Fruit fly (Drosophila melanogaster) whole organism, embryonic: ENCODE results near the gene Sgsh.
A peak's percentile ranks its signal among the peaks of the same experiment; 100 is the strongest.

ENCODE experiments used
- Atf-2 ChIP-seq: fragments of 200-800 bp; sonication (Bioruptor generic); optimal IDR thresholded peaks from 2 replicates; lab custom pipeline; 2016; ENCODE audit warnings: missing biosample characterization, missing genetic modification characterization
- Atf3 ChIP-seq: fragments of 200-800 bp; sonication (Bioruptor generic); optimal IDR thresholded peaks from 3 replicates; lab custom pipeline; 2016; ENCODE audit warnings: missing biosample characterization, missing genetic modification characterization
- CG11398 ChIP-seq: fragments of 200-800 bp; sonication (Bioruptor generic); optimal IDR thresholded peaks from 2 replicates; lab custom pipeline; 2016; ENCODE audit warnings: missing biosample characterization, missing genetic modification characterization
- CG13287 ChIP-seq: fragments of 200-800 bp; sonication (Bioruptor generic); IDR thresholded peaks from 2 replicates; pipeline ENCODE4 v1.3.6; 2022; ENCODE audit warnings: missing biosample characterization, missing genetic modification characterization; ENCODE audit not compliant: partially characterized antibody
- CG1603 ChIP-seq: fragments of 200-800 bp; sonication (Bioruptor generic); optimal IDR thresholded peaks from 2 replicates; lab custom pipeline; 2019; ENCODE audit warnings: missing biosample characterization, mild to moderate bottlenecking, missing genetic modification characterization, moderate library complexity
- CG17385 ChIP-seq: fragments of 200-800 bp; sonication (Bioruptor generic); optimal IDR thresholded peaks from 3 replicates; lab custom pipeline; 2018; ENCODE audit warnings: missing biosample characterization, mild to moderate bottlenecking, missing genetic modification characterization
- CG32767 ChIP-seq: fragments of 200-800 bp; sonication (Bioruptor generic); IDR thresholded peaks from 2 replicates; pipeline ENCODE4 v1.3.6; 2022; ENCODE audit warnings: missing biosample characterization, missing genetic modification characterization
- CG33557 ChIP-seq: fragments of 200-800 bp; sonication (Bioruptor generic); optimal IDR thresholded peaks from 2 replicates; lab custom pipeline; 2019; ENCODE audit warnings: missing biosample characterization, mild to moderate bottlenecking, missing genetic modification characterization, moderate library complexity
- CG3407 ChIP-seq: fragments of 200-800 bp; sonication (Bioruptor generic); optimal IDR thresholded peaks from 2 replicates; lab custom pipeline; 2018; ENCODE audit warnings: missing biosample characterization, mild to moderate bottlenecking, missing genetic modification characterization
- CG34224 ChIP-seq: fragments of 200-800 bp; sonication (Bioruptor generic); IDR thresholded peaks from 3 replicates; pipeline ENCODE4 v1.3.6; 2022; ENCODE audit warnings: missing biosample characterization, missing genetic modification characterization; ENCODE audit not compliant: partially characterized antibody
- CG34422 ChIP-seq: fragments of 200-800 bp; sonication (Bioruptor generic); IDR thresholded peaks from 3 replicates; pipeline ENCODE4 v1.3.6; 2022; ENCODE audit warnings: missing biosample characterization, missing genetic modification characterization
- CG3847 ChIP-seq: fragments of 200-800 bp; sonication (Bioruptor generic); IDR thresholded peaks from 2 replicates; pipeline ENCODE4 v1.3.6; 2022; ENCODE audit warnings: missing biosample characterization, missing genetic modification characterization
- CG4424 ChIP-seq: fragments of 200-800 bp; sonication (Bioruptor generic); optimal IDR thresholded peaks from 3 replicates; lab custom pipeline; 2016; ENCODE audit warnings: missing biosample characterization, missing genetic modification characterization
- CG4854 ChIP-seq: fragments of 200-800 bp; sonication (Bioruptor generic); optimal IDR thresholded peaks from 2 replicates; lab custom pipeline; 2016; ENCODE audit warnings: missing biosample characterization, missing genetic modification characterization, inconsistent platforms
- CG6175 ChIP-seq: fragments of 200-800 bp; sonication (Bioruptor generic); IDR thresholded peaks from 3 replicates; pipeline ENCODE4 v1.3.6; 2022; ENCODE audit warnings: missing biosample characterization, missing genetic modification characterization
- CG6765 ChIP-seq: fragments of 200-800 bp; sonication (Bioruptor generic); optimal IDR thresholded peaks from 3 replicates; lab custom pipeline; 2017; ENCODE audit warnings: missing biosample characterization, mild to moderate bottlenecking, missing genetic modification characterization
- CG7271 ChIP-seq: fragments of 200-800 bp; sonication (Bioruptor generic); optimal IDR thresholded peaks from 2 replicates; lab custom pipeline; 2018; ENCODE audit warnings: missing biosample characterization, mild to moderate bottlenecking, missing genetic modification characterization, moderate library complexity
- CG7745 ChIP-seq: fragments of 200-800 bp; sonication (Bioruptor generic); optimal IDR thresholded peaks from 2 replicates; lab custom pipeline; 2018; ENCODE audit warnings: missing biosample characterization, mild to moderate bottlenecking, missing genetic modification characterization, moderate library complexity
- CG7928 ChIP-seq: fragments of 200-800 bp; sonication (Bioruptor generic); optimal IDR thresholded peaks from 2 replicates; lab custom pipeline; 2017; ENCODE audit warnings: missing biosample characterization, mild to moderate bottlenecking, missing genetic modification characterization
- CG8359 ChIP-seq: fragments of 200-800 bp; sonication (Bioruptor generic); optimal IDR thresholded peaks from 2 replicates; lab custom pipeline; 2017; ENCODE audit warnings: missing biosample characterization, mild to moderate bottlenecking, missing genetic modification characterization, borderline replicate concordance
- CG9437 ChIP-seq: fragments of 200-800 bp; sonication (Bioruptor generic); optimal IDR thresholded peaks from 2 replicates; lab custom pipeline; 2018; ENCODE audit warnings: missing biosample characterization, mild to moderate bottlenecking, missing genetic modification characterization
- CkIIα-i1 ChIP-seq: fragments of 200-800 bp; sonication (Bioruptor generic); IDR thresholded peaks from 2 replicates; pipeline ENCODE4 v1.3.6; 2022; ENCODE audit warnings: missing biosample characterization, missing genetic modification characterization
- Dad ChIP-seq: fragments of 200-800 bp; sonication (Bioruptor generic); optimal IDR thresholded peaks from 3 replicates; lab custom pipeline; 2016; ENCODE audit warnings: missing biosample characterization, missing genetic modification characterization
- Fer2 ChIP-seq: fragments of 200-800 bp; sonication (Bioruptor generic); optimal IDR thresholded peaks from 2 replicates; lab custom pipeline; 2018; ENCODE audit warnings: missing biosample characterization, mild to moderate bottlenecking, missing genetic modification characterization, moderate library complexity
- Lim3 ChIP-seq: fragments of 200-800 bp; sonication (Bioruptor generic); IDR thresholded peaks from 2 replicates; pipeline ENCODE4 v1.3.6; 2022; ENCODE audit warnings: missing biosample characterization, missing genetic modification characterization
- Mes4 ChIP-seq: fragments of 200-800 bp; sonication (Bioruptor generic); optimal IDR thresholded peaks from 2 replicates; lab custom pipeline; 2016; ENCODE audit warnings: missing biosample characterization, missing genetic modification characterization
- Oli ChIP-seq: fragments of 200-800 bp; sonication (Bioruptor generic); optimal IDR thresholded peaks from 2 replicates; lab custom pipeline; 2018; ENCODE audit warnings: missing biosample characterization, mild to moderate bottlenecking, missing genetic modification characterization, moderate library complexity
- PHDP ChIP-seq: fragments of 200-800 bp; sonication (Bioruptor generic); optimal IDR thresholded peaks from 3 replicates; lab custom pipeline; 2018; ENCODE audit warnings: missing biosample characterization, mild to moderate bottlenecking, missing genetic modification characterization, moderate library complexity
- Rx ChIP-seq: fragments of 200-800 bp; sonication (Bioruptor generic); IDR thresholded peaks from 2 replicates; pipeline ENCODE4 v1.3.6; 2022; ENCODE audit warnings: missing biosample characterization, missing genetic modification characterization
- Sin3A ChIP-seq: fragments of >200 bp; optimal IDR thresholded peaks from 2 replicates; lab custom pipeline; 2018
- Sox100B ChIP-seq: fragments of 200-800 bp; sonication (Bioruptor generic); optimal IDR thresholded peaks from 3 replicates; lab custom pipeline; 2018; ENCODE audit warnings: missing biosample characterization, mild to moderate bottlenecking, missing genetic modification characterization
- Sry-β ChIP-seq: fragments of 200-800 bp; sonication (Bioruptor generic); optimal IDR thresholded peaks from 2 replicates; lab custom pipeline; 2018; ENCODE audit warnings: missing biosample characterization, mild to moderate bottlenecking, missing genetic modification characterization, moderate library complexity
- Taf1 ChIP-seq: fragments of 200-800 bp; sonication (Bioruptor generic); IDR thresholded peaks from 2 replicates; pipeline ENCODE4 v1.3.6; 2022; ENCODE audit warnings: missing biosample characterization, missing genetic modification characterization
- Usf ChIP-seq: fragments of 200-800 bp; sonication (Bioruptor generic); optimal IDR thresholded peaks from 2 replicates; lab custom pipeline; 2017; ENCODE audit warnings: missing genotype, missing biosample characterization, missing genetic modification characterization
- disco-r ChIP-seq: fragments of 200-800 bp; sonication (Bioruptor generic); optimal IDR thresholded peaks from 2 replicates; lab custom pipeline; 2016; ENCODE audit warnings: missing biosample characterization, missing genetic modification characterization
- fd102C ChIP-seq: fragments of 200-800 bp; sonication (Bioruptor generic); optimal IDR thresholded peaks from 2 replicates; lab custom pipeline; 2018; ENCODE audit warnings: missing biosample characterization, mild to moderate bottlenecking, missing genetic modification characterization, moderate library complexity
- gem ChIP-seq: fragments of 200-800 bp; sonication (Bioruptor generic); optimal IDR thresholded peaks from 2 replicates; lab custom pipeline; 2019; ENCODE audit warnings: missing biosample characterization, mild to moderate bottlenecking, missing genetic modification characterization, moderate library complexity
- h ChIP-seq: fragments of >200 bp; optimal IDR thresholded peaks from 2 replicates; lab custom pipeline; 2017
- her ChIP-seq: fragments of 200-800 bp; sonication (Bioruptor generic); optimal IDR thresholded peaks from 2 replicates; lab custom pipeline; 2016; ENCODE audit warnings: missing biosample characterization, missing genetic modification characterization
- hkb ChIP-seq, 2 experiments: fragments of 200-800 bp in 1 of 2; fragments of >200 bp in 1 of 2; sonication (Bioruptor generic) in 1 of 2; IDR thresholded peaks in 1 of 2; optimal IDR thresholded peaks in 1 of 2; 2 replicates each; pipeline versions ENCODE4 v1.3.6 to Lab custom; 2017 to 2022; ENCODE audit warnings: missing biosample characterization in 1 of 2, missing genetic modification characterization in 1 of 2
- klu ChIP-seq: fragments of 200-800 bp; sonication (Bioruptor generic); IDR thresholded peaks from 2 replicates; pipeline ENCODE4 v1.3.6; 2022; ENCODE audit warnings: missing biosample characterization, missing genetic modification characterization
- kni ChIP-seq: fragments of 200-800 bp; sonication (Bioruptor generic); optimal IDR thresholded peaks from 3 replicates; lab custom pipeline; 2017; ENCODE audit warnings: mild to moderate bottlenecking, missing biosample characterization, missing genetic modification reagents, missing genetic modification characterization
- lbe ChIP-seq: fragments of 200-800 bp; sonication (Bioruptor generic); optimal IDR thresholded peaks from 2 replicates; lab custom pipeline; 2016; ENCODE audit warnings: missing biosample characterization, mild to moderate bottlenecking, missing genetic modification characterization
- lov ChIP-seq, 2 experiments: fragments of 200-800 bp in 1 of 2; fragments of >200 bp in 1 of 2; sonication (Bioruptor generic) in 1 of 2; IDR thresholded peaks in 1 of 2; optimal IDR thresholded peaks in 1 of 2; 2 replicates in 1 of 2; 3 replicates in 1 of 2; pipeline versions ENCODE4 v1.3.6 to Lab custom; 2017 to 2022; ENCODE audit warnings: missing biosample characterization in 1 of 2, missing genetic modification characterization in 1 of 2
- mam ChIP-seq: fragments of 200-800 bp; sonication (Bioruptor generic); optimal IDR thresholded peaks from 3 replicates; lab custom pipeline; 2016; ENCODE audit warnings: missing biosample characterization, missing genetic modification characterization
- nom ChIP-seq: fragments of 200-800 bp; sonication (Bioruptor generic); optimal IDR thresholded peaks from 2 replicates; lab custom pipeline; 2017; ENCODE audit warnings: missing biosample characterization, missing genetic modification characterization, mild to moderate bottlenecking, moderate library complexity, missing genetic modification reagents
- pnt ChIP-seq: fragments of 200-800 bp; sonication (Bioruptor generic); optimal IDR thresholded peaks from 3 replicates; lab custom pipeline; 2016; ENCODE audit warnings: missing biosample characterization, missing genetic modification characterization
- salm ChIP-seq: fragments of 200-800 bp; sonication (Bioruptor generic); optimal IDR thresholded peaks from 2 replicates; lab custom pipeline; 2018; ENCODE audit warnings: missing biosample characterization, mild to moderate bottlenecking, missing genetic modification characterization

Sgsh gene

DNA sequence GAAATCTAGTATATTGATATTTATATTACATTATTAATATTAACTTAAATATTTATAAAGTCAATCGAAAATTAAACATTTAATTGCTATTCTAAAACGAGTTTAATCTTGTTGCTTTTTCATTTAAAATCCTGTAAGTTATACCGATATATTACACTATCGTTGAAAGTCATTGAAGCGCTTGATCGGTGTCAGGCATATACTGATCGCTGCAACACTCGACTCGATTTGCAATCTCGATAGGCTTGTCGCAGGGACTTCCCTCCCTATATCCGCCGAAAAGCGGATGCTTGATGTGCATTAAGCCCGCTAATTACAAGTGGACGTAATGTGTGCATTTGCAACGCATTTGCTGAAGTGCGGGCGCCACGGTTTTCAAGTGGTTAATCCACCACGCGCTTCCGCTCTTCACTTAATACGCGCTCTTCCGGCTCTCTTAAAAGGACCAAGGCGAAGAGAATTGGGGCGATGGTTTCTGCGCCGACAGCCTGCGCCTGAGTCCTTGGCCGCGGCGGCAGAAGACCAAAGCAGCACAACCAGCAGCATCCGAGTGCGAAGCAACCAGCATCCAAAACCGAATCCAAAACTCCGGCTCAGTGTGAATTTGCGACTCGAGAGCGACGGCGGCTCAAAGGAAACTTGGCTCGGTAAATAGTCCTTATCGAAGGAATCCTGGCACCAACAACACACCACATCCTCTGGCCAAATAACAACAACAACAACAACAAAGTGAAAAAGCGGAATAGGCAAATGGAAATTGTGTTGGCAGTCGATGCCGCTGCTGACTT lies 16.4 kb upstream of the Sgsh start, which contains the start of gene CG42613 (continued):
- no peak for TF ChIP-seq CG7745
- TF ChIP-seq Rx (GFP tag; lab: Robert Waterston, UW): no peak
- TF ChIP-seq Sox100B: peak; percentile 76
- TF ChIP-seq klu (GFP tag; lab: Robert Waterston, UW): peak; percentile 28; the same call in 1 of the 2 replicates
- TF ChIP-seq lbe (GFP tag; lab: Kevin White, UChicago): no peak
- no peak for TF ChIP-seq Atf3 (GFP tag; lab: Kevin White, UChicago)
- TF ChIP-seq Taf1 (GFP tag; lab: Robert Waterston, UW): 0 out of 2 replicates have a peak, but pooled peaks have one; percentile 18
- TF ChIP-seq CG8359 (GFP tag; lab: Kevin White, UChicago): peak; percentile 67
- TF ChIP-seq pnt (GFP tag; lab: Kevin White, UChicago): no peak
- TF ChIP-seq salm (tag; lab: Kevin White, UChicago): peak; percentile 47
- TF ChIP-seq Mes4: peak; percentile 76
- TF ChIP-seq CkIIα-i1 (GFP tag; lab: Robert Waterston, UW): no peak
- peak; percentile 24 for TF ChIP-seq CG11398 (GFP tag; lab: Kevin White, UChicago)
- no peak for TF ChIP-seq CG4854 (GFP tag; lab: Kevin White, UChicago)
- peak; percentile 89 for TF ChIP-seq CG7271
- TF ChIP-seq CG34224: peak; percentile 68; the same call in 1 of the 3 replicates
- peak; percentile 52 for TF ChIP-seq PHDP
- peak; percentile 74 for TF ChIP-seq her (GFP tag; lab: Kevin White, UChicago)
- peak; percentile 23 for TF ChIP-seq CG7928 (GFP tag; lab: Kevin White, UChicago)
- TF ChIP-seq CG32767 (GFP tag; lab: Robert Waterston, UW): no peak
- peak; percentile 58 for TF ChIP-seq nom (GFP tag; lab: Kevin White, UChicago)
- no peak for TF ChIP-seq Sin3A (lab: Kevin White, UChicago)
- TF ChIP-seq lov (optimal IDR thresholded peaks at IDR 0.05; lab: Kevin White, UChicago): no peak
- TF ChIP-seq lov (GFP tag; IDR thresholded peaks at IDR 0.05; lab: Robert Waterston, UW): peak; percentile 84; the same call in 2 of the 3 replicates
- peak; percentile 62 for TF ChIP-seq CG33557 (GFP tag; lab: Kevin White, UChicago)
- peak; percentile 56; the same call in 2 of the 3 replicates for TF ChIP-seq CG34422
- TF ChIP-seq CG13287 (GFP tag; lab: Robert Waterston, UW): 0 out of 2 replicates have a peak, but pooled peaks have one; percentile 56
- TF ChIP-seq mam (GFP tag; lab: Kevin White, UChicago): peak; percentile 36
- TF ChIP-seq Usf (GFP tag; lab: Kevin White, UChicago): peak; percentile 7
- no peak for TF ChIP-seq Atf-2
- TF ChIP-seq CG3407 (GFP tag; lab: Kevin White, UChicago): peak; percentile 79
- TF ChIP-seq hkb (optimal IDR thresholded peaks at IDR 0.05; lab: Kevin White, UChicago): no peak
- peak; percentile 70 for TF ChIP-seq hkb (GFP tag; IDR thresholded peaks at IDR 0.05; lab: Robert Waterston, UW)
- TF ChIP-seq Lim3 (GFP tag; lab: Robert Waterston, UW): no peak
- peak; percentile 72 for TF ChIP-seq Dad
- peak; percentile 52 for TF ChIP-seq gem (tag; lab: Kevin White, UChicago)
- peak; percentile 89 for TF ChIP-seq CG1603 (tag; lab: Kevin White, UChicago)
- TF ChIP-seq disco-r (GFP tag; lab: Kevin White, UChicago): peak; percentile 47
- peak; percentile 35 for TF ChIP-seq Fer2 (tag; lab: Kevin White, UChicago)
- peak; percentile 62 for TF ChIP-seq CG9437 (GFP tag; lab: Kevin White, UChicago)
- TF ChIP-seq Oli (tag; lab: Kevin White, UChicago): peak; percentile 38
- TF ChIP-seq CG3847 (GFP tag; lab: Robert Waterston, UW): peak; percentile 34
- peak; percentile 74 for TF ChIP-seq fd102C (GFP tag; lab: Kevin White, UChicago)
- TF ChIP-seq CG4424 (GFP tag; lab: Kevin White, UChicago): peak; percentile 61
- TF ChIP-seq h: no peak
- peak; percentile 45 for TF ChIP-seq Sry-β
- peak; percentile 53 for TF ChIP-seq kni (GFP tag; lab: Kevin White, UChicago)
- peak; percentile 64 for TF ChIP-seq CG6765 (GFP tag; lab: Kevin White, UChicago)
- no peak for TF ChIP-seq CG6175 (GFP tag; lab: Robert Waterston, UW)
- peak; percentile 58 for TF ChIP-seq CG17385 (GFP tag; lab: Kevin White, UChicago)
